Worm (Caenorhabditis elegans) whole organism, young adult: ENCODE data around the gene F14F7.7.

Source experiments
- B0336.3 ChIP-seq: fragments of 200-800 bp; sonication (Bioruptor generic); IDR thresholded peaks from 2 replicates; pipeline ENCODE4 v1.3.6; 2022; ENCODE audit warnings: missing genetic modification characterization, missing compliant biosample characterization
- F23B12.7 ChIP-seq: sonication (generic microtip); optimal IDR thresholded peaks from 2 replicates; lab custom pipeline; 2017; ENCODE audit warnings: missing genetic modification characterization, mild to moderate bottlenecking, missing compliant biosample characterization, antibody characterized with exemption, moderate library complexity; ENCODE audit not compliant: insufficient read depth
- F33H1.4 ChIP-seq: fragments of 200-800 bp; sonication (Bioruptor generic); IDR thresholded peaks from 2 replicates; pipeline ENCODE4 v1.3.6; 2022; ENCODE audit warnings: missing genetic modification reagents, missing genetic modification characterization, missing compliant biosample characterization
- F37B4.10 ChIP-seq: fragments of 200-800 bp; sonication (Bioruptor generic); IDR thresholded peaks from 2 replicates; pipeline ENCODE4 v1.3.6; 2022; ENCODE audit warnings: missing genetic modification characterization, missing compliant biosample characterization
- F49E8.2 ChIP-seq: sonication (generic microtip); optimal IDR thresholded peaks from 3 replicates; lab custom pipeline; 2017; ENCODE audit warnings: missing genetic modification characterization, mild to moderate bottlenecking, missing compliant biosample characterization, antibody characterized with exemption, moderate library complexity; ENCODE audit not compliant: insufficient read depth
- F55B11.4 ChIP-seq: sonication (generic microtip); optimal IDR thresholded peaks from 2 replicates; lab custom pipeline; 2016; ENCODE audit warnings: missing compliant biosample characterization, missing genetic modification characterization, borderline replicate concordance; ENCODE audit not compliant: insufficient read depth
- F57C9.4 ChIP-seq: sonication (generic microtip); optimal IDR thresholded peaks from 2 replicates; lab custom pipeline; 2017; ENCODE audit warnings: mild to moderate bottlenecking, missing genetic modification characterization, missing compliant biosample characterization
- K11D2.4 ChIP-seq: fragments of 200-800 bp; sonication (Bioruptor generic); IDR thresholded peaks from 2 replicates; pipeline ENCODE4 v1.3.6; 2022; ENCODE audit warnings: missing genetic modification reagents, missing genetic modification characterization, missing compliant biosample characterization
- Y56A3A.18 ChIP-seq: fragments of 200-800 bp; sonication (Bioruptor generic); IDR thresholded peaks from 2 replicates; pipeline ENCODE4 v1.3.6; 2022; ENCODE audit warnings: missing genetic modification reagents, missing genetic modification characterization, missing compliant biosample characterization
- Y95B8A.8 ChIP-seq: fragments of 200-800 bp; sonication (Bioruptor generic); IDR thresholded peaks from 2 replicates; pipeline ENCODE4 v1.3.6; 2022; ENCODE audit warnings: missing genetic modification reagents, missing genetic modification characterization, missing compliant biosample characterization
- ZK185.1 ChIP-seq: sonication (generic microtip); optimal IDR thresholded peaks from 2 replicates; lab custom pipeline; 2016; ENCODE audit warnings: mild to moderate bottlenecking, missing genetic modification characterization, missing compliant biosample characterization; ENCODE audit not compliant: poor library complexity, severe bottlenecking
- ama-1 ChIP-seq, 3 experiments: fragments of 150-350 bp in 1 of 3; sonication (generic microtip) in 2 of 3; optimal IDR thresholded peaks; 2 replicates each; lab custom pipeline; 2014 to 2018; ENCODE audit warnings: missing biosample characterization in 2 of 3, missing genetic modification characterization in 2 of 3, missing genetic modification reagents in 2 of 3
- athp-1 ChIP-seq: sonication (generic microtip); optimal IDR thresholded peaks from 2 replicates; lab custom pipeline; 2017; ENCODE audit warnings: mild to moderate bottlenecking, missing genetic modification characterization, missing compliant biosample characterization
- attf-3 ChIP-seq: fragments of 200-800 bp; sonication (Bioruptor generic); conservative IDR thresholded peaks from 2 replicates; pipeline ENCODE4 v1.3.6; 2022; ENCODE audit warnings: missing genetic modification reagents, missing genetic modification characterization, missing compliant biosample characterization
- attf-5 ChIP-seq: fragments of 200-800 bp; sonication (Bioruptor generic); optimal IDR thresholded peaks from 2 replicates; lab custom pipeline; 2018; ENCODE audit warnings: mild to moderate bottlenecking, missing genetic modification characterization, missing compliant biosample characterization
- bed-1 ChIP-seq: fragments of 200-800 bp; sonication (Bioruptor generic); IDR thresholded peaks from 2 replicates; pipeline ENCODE4 v1.3.6; 2022; ENCODE audit warnings: missing genetic modification reagents, missing genetic modification characterization, missing compliant biosample characterization
- cebp-1 ChIP-seq, 2 experiments: fragments of 200-800 bp in 1 of 2; sonication (Bioruptor generic) in 1 of 2; sonication (generic microtip) in 1 of 2; IDR thresholded peaks in 1 of 2; optimal IDR thresholded peaks in 1 of 2; 2 replicates each; pipeline versions ENCODE4 v1.3.6 to Lab custom; 2017 to 2022; ENCODE audit warnings: missing compliant biosample characterization in 2 of 2, missing genetic modification characterization in 2 of 2, mild to moderate bottlenecking in 1 of 2, missing genetic modification reagents in 1 of 2, moderate library complexity in 1 of 2
- ceh-58 ChIP-seq: fragments of 200-800 bp; sonication (Bioruptor generic); IDR thresholded peaks from 2 replicates; pipeline ENCODE4 v1.3.6; 2022; ENCODE audit warnings: missing genetic modification characterization, missing compliant biosample characterization
- die-1 ChIP-seq: sonication (generic microtip); optimal IDR thresholded peaks from 2 replicates; lab custom pipeline; 2016; ENCODE audit warnings: missing genotype, mild to moderate bottlenecking, missing genetic modification characterization, missing compliant biosample characterization
- egl-18 ChIP-seq: fragments of 200-800 bp; sonication (Bioruptor generic); IDR thresholded peaks from 2 replicates; pipeline ENCODE4 v1.3.6; 2022; ENCODE audit warnings: missing genetic modification reagents, missing genetic modification characterization, missing compliant biosample characterization
- egrh-3 ChIP-seq: fragments of 200-800 bp; sonication (Bioruptor generic); IDR thresholded peaks from 2 replicates; pipeline ENCODE4 v1.3.6; 2022; ENCODE audit warnings: missing genetic modification reagents, missing genetic modification characterization, missing compliant biosample characterization
- ekl-4 ChIP-seq: fragments of 200-800 bp; sonication (Bioruptor generic); IDR thresholded peaks from 2 replicates; pipeline ENCODE4 v1.3.6; 2022; ENCODE audit warnings: missing genetic modification reagents, missing genetic modification characterization, missing compliant biosample characterization
- gei-17 ChIP-seq: fragments of 200-800 bp; sonication (Bioruptor generic); optimal IDR thresholded peaks from 2 replicates; lab custom pipeline; 2018; ENCODE audit warnings: mild to moderate bottlenecking, missing genetic modification characterization, missing compliant biosample characterization
- hlh-12 ChIP-seq: sonication (generic microtip); optimal IDR thresholded peaks from 2 replicates; lab custom pipeline; 2016; ENCODE audit warnings: missing genetic modification characterization, missing compliant biosample characterization
- hmg-1.2 ChIP-seq: fragments of 200-800 bp; sonication (Bioruptor generic); IDR thresholded peaks from 2 replicates; pipeline ENCODE4 v1.3.6; 2022; ENCODE audit warnings: missing genetic modification reagents, missing genetic modification characterization, missing compliant biosample characterization
- hsf-1 ChIP-seq: fragments of 200-800 bp; sonication (Bioruptor generic); IDR thresholded peaks from 2 replicates; pipeline ENCODE4 v1.3.6; 2022; ENCODE audit warnings: missing genetic modification reagents, missing genetic modification characterization, missing compliant biosample characterization
- lin-35 ChIP-seq, 3 experiments: fragments of 150-350 bp in 2 of 3; sonication (generic microtip) in 1 of 3; optimal IDR thresholded peaks; 2 replicates each; lab custom pipeline; 2014 to 2018; ENCODE audit warnings: missing biosample characterization in 3 of 3, missing genetic modification characterization in 3 of 3, missing genetic modification reagents in 3 of 3
- lir-1 ChIP-seq: fragments of 200-800 bp; sonication (Bioruptor generic); conservative IDR thresholded peaks from 2 replicates; pipeline ENCODE4 v1.3.6; 2022; ENCODE audit warnings: missing genetic modification reagents, missing genetic modification characterization, missing compliant biosample characterization
- lsl-1 ChIP-seq: fragments of 200-800 bp; sonication (Bioruptor generic); optimal IDR thresholded peaks from 2 replicates; lab custom pipeline; 2018; ENCODE audit warnings: mild to moderate bottlenecking, missing genetic modification characterization, moderate library complexity, missing compliant biosample characterization
- mel-28 ChIP-seq: sonication (generic microtip); optimal IDR thresholded peaks from 2 replicates; lab custom pipeline; 2016; ENCODE audit warnings: borderline replicate concordance, mild to moderate bottlenecking, missing genetic modification characterization, missing compliant biosample characterization
- mes-4 ChIP-seq: sonication (generic microtip); optimal IDR thresholded peaks from 2 replicates; lab custom pipeline; 2016; ENCODE audit warnings: missing genotype, missing genetic modification characterization, missing compliant biosample characterization
- mxl-1 ChIP-seq: sonication (generic microtip); optimal IDR thresholded peaks from 2 replicates; lab custom pipeline; 2016; ENCODE audit warnings: missing genetic modification characterization, missing compliant biosample characterization
- nfya-1 ChIP-seq: sonication (generic microtip); optimal IDR thresholded peaks from 2 replicates; lab custom pipeline; 2017; ENCODE audit warnings: antibody characterized with exemption, missing compliant biosample characterization, missing genetic modification characterization, borderline replicate concordance; ENCODE audit not compliant: insufficient read depth
- nfyb-1 ChIP-seq: fragments of 200-800 bp; sonication (Bioruptor generic); IDR thresholded peaks from 2 replicates; pipeline ENCODE4 v1.3.6; 2022; ENCODE audit warnings: missing genetic modification reagents, missing genetic modification characterization, missing compliant biosample characterization
- pbrm-1 ChIP-seq: fragments of 200-800 bp; sonication (Bioruptor generic); IDR thresholded peaks from 2 replicates; pipeline ENCODE4 v1.3.6; 2022; ENCODE audit warnings: missing genetic modification reagents, missing genetic modification characterization, missing compliant biosample characterization
- sdz-38 ChIP-seq: sonication (generic microtip); optimal IDR thresholded peaks from 2 replicates; lab custom pipeline; 2016; ENCODE audit warnings: missing genotype, missing genetic modification characterization, missing compliant biosample characterization
- sptf-2 ChIP-seq: fragments of 200-800 bp; sonication (Bioruptor generic); optimal IDR thresholded peaks from 2 replicates; lab custom pipeline; 2018; ENCODE audit warnings: mild to moderate bottlenecking, missing genetic modification characterization, missing compliant biosample characterization
- tbp1 ChIP-seq: fragments of 200-800 bp; sonication (Bioruptor generic); optimal IDR thresholded peaks from 2 replicates; lab custom pipeline; 2018; ENCODE audit warnings: mild to moderate bottlenecking, missing genetic modification characterization, missing compliant biosample characterization
- tbx-9 ChIP-seq: sonication (generic microtip); optimal IDR thresholded peaks from 2 replicates; lab custom pipeline; 2016; ENCODE audit warnings: borderline replicate concordance, missing genetic modification characterization, inconsistent platforms, missing compliant biosample characterization
- tlf-1 ChIP-seq: fragments of 200-800 bp; sonication (Bioruptor generic); optimal IDR thresholded peaks from 2 replicates; lab custom pipeline; 2018; ENCODE audit warnings: mild to moderate bottlenecking, missing genetic modification characterization, missing compliant biosample characterization
- zfh-2 ChIP-seq: fragments of 200-800 bp; sonication (Bioruptor generic); conservative IDR thresholded peaks from 2 replicates; pipeline ENCODE4 v1.3.6; 2022; ENCODE audit warnings: missing genetic modification reagents, missing genetic modification characterization, missing compliant biosample characterization
- zim-3 ChIP-seq: sonication (generic microtip); optimal IDR thresholded peaks from 2 replicates; lab custom pipeline; 2017; ENCODE audit warnings: mild to moderate bottlenecking, missing genetic modification characterization, moderate library complexity, missing compliant biosample characterization

Gene F14F7.7

DNA sequence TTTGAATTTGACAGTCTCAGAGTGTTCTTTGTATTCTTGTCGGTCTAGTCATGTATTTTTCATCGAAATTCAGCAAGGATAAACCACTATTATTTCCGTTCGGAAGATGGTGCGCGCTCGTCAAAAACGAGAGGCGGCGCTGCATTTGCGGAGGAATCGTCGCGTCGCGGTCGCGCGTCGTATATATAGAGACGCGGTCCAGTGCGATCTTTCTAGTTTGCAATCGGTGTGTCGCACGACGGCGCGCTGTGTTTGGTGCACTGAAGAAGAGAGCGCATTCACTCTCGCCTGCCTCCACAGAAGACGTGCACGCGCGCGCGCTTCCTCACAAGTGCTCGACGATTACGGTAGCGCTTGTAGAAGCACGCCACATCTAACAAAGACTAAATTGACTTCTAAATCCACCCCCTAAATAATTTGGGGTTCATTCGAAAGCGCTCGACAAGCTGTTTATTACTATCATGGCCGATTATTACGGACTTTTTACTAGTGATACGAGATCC, 39.9 kb downstream of the F14F7.7 start, which contains the start of gene Y39E4B.6 (continued):
- peak; percentile 78 for TF ChIP-seq tbp1 (GFP tag; lab: Kevin White, UChicago)
- TF ChIP-seq Y95B8A.8 (GFP tag; lab: Robert Waterston, UW) = peak; percentile 76
- 0 out of 2 replicates have a peak, but pooled peaks have one; percentile 88 for TF ChIP-seq F37B4.10 (GFP tag; lab: Robert Waterston, UW)
- TF ChIP-seq ekl-4 (GFP tag; lab: Robert Waterston, UW) = peak; percentile 97
- TF ChIP-seq Y56A3A.18 (GFP tag; lab: Robert Waterston, UW) = no peak

ce11 chrIII:13071432-13072259, 40.9 kb downstream of the F14F7.7 start:
- TF ChIP-seq F23B12.7 (no peak), cebp-1 (GFP tag; IDR thresholded peaks at IDR 0.05; lab: Robert Waterston, UW) (no peak), cebp-1 (tag; optimal IDR thresholded peaks at IDR 0.05; lab: Kevin White, UChicago) (no peak), zfh-2 (GFP tag; lab: Robert Waterston, UW) (peak; percentile 79), F33H1.4 (GFP tag; lab: Robert Waterston, UW) (no peak), die-1 (tag; lab: Kevin White, UChicago) (no peak), lsl-1 (GFP tag; lab: Kevin White, UChicago) (no peak), B0336.3 (GFP tag; lab: Robert Waterston, UW) (0 out of 2 replicates have a peak, but pooled peaks have one; percentile 11), tbp1 (GFP tag; lab: Kevin White, UChicago) (no peak), zim-3 (tag; lab: Kevin White, UChicago) (no peak), hlh-12 (tag; lab: Kevin White, UChicago) (no peak), ekl-4 (GFP tag; lab: Robert Waterston, UW) (no peak), F49E8.2 (no peak), bed-1 (GFP tag; lab: Robert Waterston, UW) (no peak), nfyb-1 (GFP tag; lab: Robert Waterston, UW) (no peak), F57C9.4 (tag; lab: Kevin White, UChicago) (no peak), mxl-1 (no peak), athp-1 (tag; lab: Kevin White, UChicago) (no peak), attf-5 (no peak), pbrm-1 (GFP tag; lab: Robert Waterston, UW) (0 out of 2 replicates have a peak, but pooled peaks have one; percentile 15), attf-3 (no peak), lir-1 (GFP tag; lab: Robert Waterston, UW) (0 out of 2 replicates have a peak, but pooled peaks have one; percentile 13), ZK185.1 (tag; lab: Kevin White, UChicago) (no peak), hsf-1 (GFP tag; lab: Robert Waterston, UW) (no peak), Y95B8A.8 (GFP tag; lab: Robert Waterston, UW) (0 out of 2 replicates have a peak, but pooled peaks have one; percentile 19), tlf-1 (GFP tag; lab: Kevin White, UChicago) (no peak), ceh-58 (GFP tag; lab: Robert Waterston, UW) (no peak), mel-28 (tag; lab: Kevin White, UChicago) (no peak), F55B11.4 (no peak), mes-4 (no peak), nfya-1 (tag; lab: Kevin White, UChicago) (no peak), lin-35 (GFP tag; optimal IDR thresholded peaks at IDR 0.05; lab: Kevin White, UChicago) (peak in 1 of 3 experiments; percentile 11), egrh-3 (GFP tag; lab: Robert Waterston, UW) (no peak; the same call in 1 of the 2 replicates), sptf-2 (GFP tag; lab: Kevin White, UChicago) (no peak), egl-18 (GFP tag; lab: Robert Waterston, UW) (no peak), sdz-38 (tag; lab: Kevin White, UChicago) (no peak), hmg-1.2 (peak; percentile 87), K11D2.4 (no peak), gei-17 (GFP tag; lab: Kevin White, UChicago) (no peak), ama-1 (optimal IDR thresholded peaks at IDR 0.05; lab: Kevin White, UChicago) (no peak), ama-1 (GFP tag; optimal IDR thresholded peaks at IDR 0.05; lab: Kevin White, UChicago) (no peak), tbx-9 (tag; lab: Kevin White, UChicago) (no peak)
